Comparison of ENCODE assay signal across 2 fruit fly cellular contexts in the genomic region with DNA sequence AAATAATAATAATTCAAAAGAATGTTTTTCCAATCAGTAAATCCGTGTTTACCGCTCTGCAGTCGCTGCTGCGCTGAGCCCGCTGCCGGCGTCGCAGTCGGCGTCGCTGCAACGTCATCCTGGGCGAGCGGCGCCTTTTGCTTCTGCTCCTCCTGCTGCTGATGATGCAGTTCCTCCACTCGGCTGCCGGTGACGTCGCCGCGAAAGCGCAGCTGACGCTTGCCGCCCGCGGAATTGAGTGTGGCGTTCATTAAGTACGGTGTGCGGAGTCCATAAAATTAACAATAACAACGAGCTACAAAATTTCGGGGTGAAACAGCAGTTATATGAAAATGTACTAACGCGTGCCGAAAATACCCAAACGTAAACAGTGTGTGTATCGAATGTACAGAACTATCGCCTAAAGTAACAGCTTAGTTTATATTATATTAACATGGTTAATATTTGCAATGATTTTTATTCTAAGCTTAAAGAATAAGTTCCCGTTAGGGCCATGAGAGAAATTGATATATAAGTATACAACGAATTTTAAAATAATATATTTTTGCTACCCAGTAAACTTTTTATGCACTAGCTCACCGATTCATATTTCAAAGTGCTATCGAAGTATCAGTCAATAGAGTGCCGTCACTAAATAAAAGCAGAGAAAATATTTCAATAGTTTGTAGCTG.
TF ChIP-seq lines count a peak whose summit lies in the region.

Gene CG7218, minus strand, starts transcription at position 346 of the 671 bp plus-strand sequence.
Gene Cbp20, plus strand, starts transcription at position 610 of the 671 bp plus-strand sequence.

TF ChIP-seq in whole organism, embryonic, 481 proteins besides CTCF, POLR2A, EP300 and RAD21 (continued from another document and continues in another):
- TF ChIP-seq pzg (GFP tag; optimal IDR thresholded peaks at IDR 0.05; lab: Kevin White, UChicago) (peak; percentile 69), jumu (GFP tag; optimal IDR thresholded peaks at IDR 0.05; lab: Kevin White, UChicago) (peak; percentile 36), Hmx (GFP tag; optimal IDR thresholded peaks at IDR 0.05; lab: Kevin White, UChicago) (no peak), CG6791 (GFP tag; IDR thresholded peaks at IDR 0.05; lab: Robert Waterston, UW; ENCODE audit: partially characterized antibody) (peak; percentile 68), Asciz (GFP tag; optimal IDR thresholded peaks at IDR 0.05; lab: Kevin White, UChicago) (no peak), bigmax (GFP tag; optimal IDR thresholded peaks at IDR 0.05; lab: Kevin White, UChicago) (no peak), CG8359 (GFP tag; optimal IDR thresholded peaks at IDR 0.05; lab: Kevin White, UChicago; ENCODE audit: borderline replicate concordance) (no peak), Gsc (GFP tag; IDR thresholded peaks at IDR 0.05; lab: Robert Waterston, UW) (no peak), amos (GFP tag; IDR thresholded peaks at IDR 0.05; lab: Robert Waterston, UW; ENCODE audit: partially characterized antibody) (peak; percentile 81), Ets97D (GFP tag; optimal IDR thresholded peaks at IDR 0.05; lab: Kevin White, UChicago) (peak; percentile 60), CG11504 (tag; optimal IDR thresholded peaks at IDR 0.05; lab: Kevin White, UChicago) (peak; percentile 70), Dek (tag; optimal IDR thresholded peaks at IDR 0.05; lab: Kevin White, UChicago) (peak; percentile 62), bcd (GFP tag; optimal IDR thresholded peaks at IDR 0.05; lab: Kevin White, UChicago) (peak; percentile 57), run (tag; optimal IDR thresholded peaks at IDR 0.05; lab: Kevin White, UChicago) (no peak), pfk (GFP tag; optimal IDR thresholded peaks at IDR 0.05; lab: Kevin White, UChicago) (no peak), da (GFP tag; optimal IDR thresholded peaks at IDR 0.05; lab: Kevin White, UChicago) (peak; percentile 2), CG18599 (GFP tag; optimal IDR thresholded peaks at IDR 0.05; lab: Kevin White, UChicago) (peak; percentile 71), CG7839 (tag; optimal IDR thresholded peaks at IDR 0.05; lab: Kevin White, UChicago) (peak; percentile 65), vnd (GFP tag; IDR thresholded peaks at IDR 0.05; lab: Robert Waterston, UW; ENCODE audit: partially characterized antibody) (peak; percentile 80), fd96Cb (tag; optimal IDR thresholded peaks at IDR 0.05; lab: Kevin White, UChicago) (peak; percentile 19), CG15269 (tag; optimal IDR thresholded peaks at IDR 0.05; lab: Kevin White, UChicago) (peak; percentile 71), lov (optimal IDR thresholded peaks at IDR 0.05; lab: Kevin White, UChicago) (no peak), lov (GFP tag; IDR thresholded peaks at IDR 0.05; lab: Robert Waterston, UW) (no peak), CG32772 (GFP tag; IDR thresholded peaks at IDR 0.05; lab: Robert Waterston, UW) (peak; percentile 57; the same call in 1 of the 2 replicates), CG1529 (GFP tag; optimal IDR thresholded peaks at IDR 0.05; lab: Kevin White, UChicago) (peak; percentile 18), Six4 (GFP tag; optimal IDR thresholded peaks at IDR 0.05; lab: Kevin White, UChicago) (peak; percentile 57), gro (GFP tag; optimal IDR thresholded peaks at IDR 0.05; lab: Kevin White, UChicago) (peak; percentile 10), Mad (GFP tag; optimal IDR thresholded peaks at IDR 0.05; lab: Kevin White, UChicago) (peak; percentile 14), dm (GFP tag; optimal IDR thresholded peaks at IDR 0.05; lab: Kevin White, UChicago) (peak; percentile 45), chinmo (GFP tag; IDR thresholded peaks at IDR 0.05; lab: Robert Waterston, UW; ENCODE audit: partially characterized antibody) (peak; percentile 83; the same call in 2 of the 4 replicates), CG14441 (GFP tag; IDR thresholded peaks at IDR 0.05; lab: Robert Waterston, UW) (peak; percentile 73), Bteb2 (GFP tag; optimal IDR thresholded peaks at IDR 0.05; lab: Kevin White, UChicago) (peak; percentile 68), Lim3 (GFP tag; IDR thresholded peaks at IDR 0.05; lab: Robert Waterston, UW) (no peak), CG14860 (GFP tag; IDR thresholded peaks at IDR 0.05; lab: Robert Waterston, UW; ENCODE audit: partially characterized antibody) (peak; percentile 68; the same call in 1 of the 3 replicates), CG3847 (GFP tag; IDR thresholded peaks at IDR 0.05; lab: Robert Waterston, UW) (peak; percentile 82), gcm (GFP tag; optimal IDR thresholded peaks at IDR 0.05; lab: Kevin White, UChicago) (no peak), CG17328 (GFP tag; IDR thresholded peaks at IDR 0.05; lab: Robert Waterston, UW) (peak; percentile 65), Atf3 (GFP tag; optimal IDR thresholded peaks at IDR 0.05; lab: Kevin White, UChicago) (peak; percentile 51), ham (GFP tag; IDR thresholded peaks at IDR 0.05; lab: Robert Waterston, UW) (no peak), CG1603 (tag; optimal IDR thresholded peaks at IDR 0.05; lab: Kevin White, UChicago) (peak; percentile 43), pho (GFP tag; optimal IDR thresholded peaks at IDR 0.05; lab: Kevin White, UChicago) (peak; percentile 64), ewg (GFP tag; optimal IDR thresholded peaks at IDR 0.05; lab: Kevin White, UChicago) (no peak), CG8924 (tag; optimal IDR thresholded peaks at IDR 0.05; lab: Kevin White, UChicago) (peak; percentile 64), CG17612 (GFP tag; IDR thresholded peaks at IDR 0.05; lab: Robert Waterston, UW) (peak; percentile 52; the same call in 1 of the 2 replicates), CG18764 (GFP tag; optimal IDR thresholded peaks at IDR 0.05; lab: Kevin White, UChicago) (peak; percentile 47), Hr39 (optimal IDR thresholded peaks at IDR 0.05; lab: Kevin White, UChicago) (no peak), E2f2 (GFP tag; IDR thresholded peaks at IDR 0.05; lab: Robert Waterston, UW) (peak; percentile 44; the same call in 1 of the 2 replicates), CG13296 (GFP tag; optimal IDR thresholded peaks at IDR 0.05; lab: Kevin White, UChicago) (peak; percentile 61), CG2129 (GFP tag; IDR thresholded peaks at IDR 0.05; lab: Robert Waterston, UW; ENCODE audit: partially characterized antibody) (peak; percentile 78), hb (GFP tag; IDR thresholded peaks at IDR 0.05; lab: Robert Waterston, UW; ENCODE audit: partially characterized antibody) (peak; percentile 76), croc (GFP tag; conservative IDR thresholded peaks at IDR 0.05; lab: Robert Waterston, UW) (peak; percentile 23; the same call in 1 of the 3 replicates), eve (GFP tag; optimal IDR thresholded peaks at IDR 0.05; lab: Kevin White, UChicago) (no peak), fu2 (GFP tag; optimal IDR thresholded peaks at IDR 0.05; lab: Kevin White, UChicago) (peak; percentile 32), Oaz (GFP tag; IDR thresholded peaks at IDR 0.05; lab: Robert Waterston, UW) (no peak), CG5245 (GFP tag; optimal IDR thresholded peaks at IDR 0.05; lab: Kevin White, UChicago) (peak; percentile 55), jigr1 (GFP tag; IDR thresholded peaks at IDR 0.05; lab: Robert Waterston, UW) (0 out of 3 replicates have a peak, but pooled peaks have one; percentile 23), CG3995 (GFP tag; optimal IDR thresholded peaks at IDR 0.05; lab: Kevin White, UChicago) (peak; percentile 97), maf-S (GFP tag; optimal IDR thresholded peaks at IDR 0.05; lab: Kevin White, UChicago) (peak; percentile 23), CG12744 (GFP tag; optimal IDR thresholded peaks at IDR 0.05; lab: Kevin White, UChicago) (peak; percentile 59)

TF ChIP-seq in whole organism, prepupa, 60 proteins besides CTCF, POLR2A, EP300 and RAD21 (continued from another document):
- TF ChIP-seq Sox14 (GFP tag; optimal IDR thresholded peaks at IDR 0.05; lab: Kevin White, UChicago) = peak; percentile 64
